Worm (Caenorhabditis elegans) whole organism, L4 larva: ENCODE data around the gene ZK795.2.

Experiments used
- D1046.2 ChIP-seq: fragments of 200-800 bp; sonication (Bioruptor generic); IDR thresholded peaks from 2 replicates; pipeline ENCODE4 v1.3.6; 2022; ENCODE audit warnings: missing genetic modification characterization, missing compliant biosample characterization
- F26F4.8 ChIP-seq: fragments of 200-800 bp; sonication (Bioruptor generic); conservative IDR thresholded peaks from 2 replicates; pipeline ENCODE4 v1.3.6; 2022; ENCODE audit warnings: missing genetic modification characterization, missing compliant biosample characterization
- R02D3.7 ChIP-seq: fragments of 150-350 bp; sonication (generic microtip); optimal IDR thresholded peaks from 3 replicates; lab custom pipeline; 2014; ENCODE audit warnings: missing biosample characterization, missing genetic modification characterization
- T20F7.1 ChIP-seq: fragments of 200-800 bp; sonication (Bioruptor generic); optimal IDR thresholded peaks from 2 replicates; lab custom pipeline; 2018; ENCODE audit warnings: mild to moderate bottlenecking, missing genetic modification characterization, missing compliant biosample characterization
- T26A8.4 ChIP-seq: fragments of 200-800 bp; sonication (Bioruptor generic); IDR thresholded peaks from 2 replicates; pipeline ENCODE4 v1.3.6; 2022; ENCODE audit warnings: missing genetic modification characterization, missing compliant biosample characterization
- Y48G9A.11 ChIP-seq: fragments of 200-800 bp; sonication (Bioruptor generic); IDR thresholded peaks from 2 replicates; pipeline ENCODE4 v1.3.6; 2022; ENCODE audit warnings: missing genetic modification reagents, missing genetic modification characterization, missing compliant biosample characterization
- Y5F2A.4 ChIP-seq: fragments of 200-800 bp; sonication (Bioruptor generic); optimal IDR thresholded peaks from 2 replicates; lab custom pipeline; 2018; ENCODE audit warnings: mild to moderate bottlenecking, missing genetic modification characterization, missing compliant biosample characterization
- ZK337.2 ChIP-seq: fragments of 200-800 bp; sonication (Bioruptor generic); IDR thresholded peaks from 2 replicates; pipeline ENCODE4 v1.3.6; 2022; ENCODE audit warnings: missing genetic modification reagents, missing genetic modification characterization, missing compliant biosample characterization
- ZK546.5 ChIP-seq, 2 experiments: sonication (generic microtip); optimal IDR thresholded peaks; 2 replicates each; lab custom pipeline; 2017; ENCODE audit warnings: missing biosample characterization in 2 of 2, missing genetic modification characterization in 2 of 2
- arid-1 ChIP-seq: fragments of 200-800 bp; sonication (Bioruptor generic); conservative IDR thresholded peaks from 2 replicates; pipeline ENCODE4 v1.3.6; 2022; ENCODE audit warnings: missing genetic modification reagents, missing genetic modification characterization, missing compliant biosample characterization
- attf-4 ChIP-seq: sonication (generic microtip); optimal IDR thresholded peaks from 3 replicates; lab custom pipeline; 2017; ENCODE audit warnings: missing biosample characterization, missing genetic modification characterization
- ceh-32 ChIP-seq: sonication (generic microtip); optimal IDR thresholded peaks from 2 replicates; lab custom pipeline; 2016; ENCODE audit warnings: mild to moderate bottlenecking, missing genetic modification characterization, missing compliant biosample characterization; ENCODE audit not compliant: poor library complexity
- ceh-44 ChIP-seq: fragments of 200-800 bp; sonication (Bioruptor generic); IDR thresholded peaks from 2 replicates; pipeline ENCODE4 v1.3.6; 2022; ENCODE audit warnings: missing genetic modification reagents, missing genetic modification characterization, missing compliant biosample characterization
- ceh-82 ChIP-seq: sonication (generic microtip); optimal IDR thresholded peaks from 2 replicates; lab custom pipeline; 2017; ENCODE audit warnings: missing biosample characterization, missing genetic modification characterization
- ces-1 ChIP-seq: fragments of 150-350 bp; sonication (generic microtip); optimal IDR thresholded peaks from 4 replicates; lab custom pipeline; 2014; ENCODE audit warnings: missing biosample characterization, missing genetic modification reagents, missing genetic modification characterization
- cey-2 ChIP-seq: sonication (generic microtip); optimal IDR thresholded peaks from 3 replicates; lab custom pipeline; 2017; ENCODE audit warnings: missing genetic modification characterization, mild to moderate bottlenecking, missing compliant biosample characterization, antibody characterized with exemption, borderline replicate concordance; ENCODE audit not compliant: insufficient read depth
- daf-12 ChIP-seq: fragments of 150-350 bp; optimal IDR thresholded peaks from 2 replicates; lab custom pipeline; 2014; ENCODE audit warnings: missing biosample characterization, missing genetic modification reagents, missing genetic modification characterization
- dmd-6 ChIP-seq: fragments of 200-800 bp; sonication (Bioruptor generic); IDR thresholded peaks from 2 replicates; pipeline ENCODE4 v1.3.6; 2022; ENCODE audit warnings: missing genetic modification reagents, missing genetic modification characterization, missing compliant biosample characterization
- dpl-1 ChIP-seq: fragments of 150-350 bp; optimal IDR thresholded peaks from 2 replicates; lab custom pipeline; 2014; ENCODE audit warnings: missing biosample characterization, missing genetic modification reagents, missing genetic modification characterization
- dve-1 ChIP-seq: sonication (generic microtip); optimal IDR thresholded peaks from 2 replicates; lab custom pipeline; 2017; ENCODE audit warnings: antibody characterized with exemption, mild to moderate bottlenecking, missing genetic modification characterization, missing compliant biosample characterization; ENCODE audit not compliant: insufficient read depth
- egl-43 ChIP-seq: fragments of 200-800 bp; sonication (Bioruptor generic); IDR thresholded peaks from 2 replicates; pipeline ENCODE4 v1.3.6; 2022; ENCODE audit warnings: missing genetic modification reagents, missing genetic modification characterization, missing compliant biosample characterization
- fkh-10 ChIP-seq: fragments of 150-350 bp; optimal IDR thresholded peaks from 2 replicates; lab custom pipeline; 2014; ENCODE audit warnings: missing biosample characterization, missing genetic modification reagents, missing genetic modification characterization
- gei-8 ChIP-seq: fragments of 200-800 bp; sonication (Bioruptor generic); optimal IDR thresholded peaks from 2 replicates; lab custom pipeline; 2018; ENCODE audit warnings: mild to moderate bottlenecking, missing genetic modification characterization, missing compliant biosample characterization
- hlh-30 ChIP-seq: sonication (generic microtip); optimal IDR thresholded peaks from 2 replicates; lab custom pipeline; 2017; ENCODE audit warnings: antibody characterized with exemption, mild to moderate bottlenecking, missing genetic modification characterization, missing compliant biosample characterization; ENCODE audit not compliant: insufficient read depth
- lim-7 ChIP-seq: fragments of 200-800 bp; sonication (Bioruptor generic); IDR thresholded peaks from 2 replicates; pipeline ENCODE4 v1.3.6; 2022; ENCODE audit warnings: missing genetic modification characterization, missing compliant biosample characterization
- lin-13 ChIP-seq: fragments of 150-350 bp; optimal IDR thresholded peaks from 2 replicates; lab custom pipeline; 2014; ENCODE audit warnings: missing biosample characterization, missing genetic modification reagents, missing genetic modification characterization
- lin-15B ChIP-seq: fragments of 150-350 bp; sonication (generic microtip); optimal IDR thresholded peaks from 3 replicates; lab custom pipeline; 2014; ENCODE audit warnings: missing biosample characterization, missing genetic modification characterization
- lin-38 ChIP-seq: fragments of 200-800 bp; sonication (Bioruptor generic); IDR thresholded peaks from 2 replicates; pipeline ENCODE4 v1.3.6; 2022; ENCODE audit warnings: missing genetic modification reagents, missing genetic modification characterization, missing compliant biosample characterization
- lin-39 ChIP-seq: fragments of 150-350 bp; optimal IDR thresholded peaks from 2 replicates; lab custom pipeline; 2014; ENCODE audit warnings: missing biosample characterization, missing genetic modification reagents, missing genetic modification characterization
- lir-3 ChIP-seq: sonication (generic microtip); optimal IDR thresholded peaks from 2 replicates; lab custom pipeline; 2016; ENCODE audit warnings: mild to moderate bottlenecking, missing genetic modification characterization, missing compliant biosample characterization
- madf-5 ChIP-seq, 2 experiments: fragments of 200-800 bp; sonication (Bioruptor generic); IDR thresholded peaks; 2 replicates each; pipeline ENCODE4 v1.3.6; 2022; ENCODE audit warnings: missing compliant biosample characterization in 2 of 2, missing genetic modification characterization in 2 of 2
- madf-9 ChIP-seq: fragments of 200-800 bp; sonication (Bioruptor generic); conservative IDR thresholded peaks from 2 replicates; pipeline ENCODE4 v1.3.6; 2022; ENCODE audit warnings: missing genetic modification reagents, missing genetic modification characterization, missing compliant biosample characterization
- mep-1 ChIP-seq: fragments of 150-350 bp; sonication (generic microtip); optimal IDR thresholded peaks from 3 replicates; lab custom pipeline; 2014; ENCODE audit warnings: missing biosample characterization, missing genetic modification characterization
- mes-2 ChIP-seq: sonication (generic microtip); optimal IDR thresholded peaks from 2 replicates; lab custom pipeline; 2016; ENCODE audit warnings: missing genotype, mild to moderate bottlenecking, missing genetic modification characterization, missing compliant biosample characterization; ENCODE audit not compliant: poor library complexity, severe bottlenecking
- mxl-3 ChIP-seq: fragments of 200-800 bp; sonication (Bioruptor generic); optimal IDR thresholded peaks from 2 replicates; lab custom pipeline; 2018; ENCODE audit warnings: mild to moderate bottlenecking, missing genetic modification characterization, missing compliant biosample characterization
- nhr-10 ChIP-seq: fragments of 150-350 bp; optimal IDR thresholded peaks from 2 replicates; lab custom pipeline; 2014; ENCODE audit warnings: missing biosample characterization, missing genetic modification characterization
- nhr-237 ChIP-seq: sonication (generic microtip); optimal IDR thresholded peaks from 2 replicates; lab custom pipeline; 2017; ENCODE audit warnings: missing biosample characterization, missing genetic modification characterization
- nhr-28 ChIP-seq: fragments of 150-350 bp; optimal IDR thresholded peaks from 2 replicates; lab custom pipeline; 2014; ENCODE audit warnings: missing biosample characterization, missing genetic modification characterization
- nhr-41 ChIP-seq: fragments of 200-800 bp; sonication (Bioruptor generic); IDR thresholded peaks from 2 replicates; pipeline ENCODE4 v1.3.6; 2022; ENCODE audit warnings: missing genetic modification reagents, missing genetic modification characterization, missing compliant biosample characterization
- nhr-6 ChIP-seq: fragments of 150-350 bp; optimal IDR thresholded peaks from 2 replicates; lab custom pipeline; 2014; ENCODE audit warnings: missing biosample characterization, missing genetic modification characterization
- nhr-77 ChIP-seq: fragments of 150-350 bp; optimal IDR thresholded peaks from 2 replicates; lab custom pipeline; 2014; ENCODE audit warnings: missing biosample characterization, missing genetic modification characterization
- pha-4 ChIP-seq, 2 experiments: fragments of 150-350 bp in 1 of 2; fragments of 200-800 bp in 1 of 2; sonication (Bioruptor generic) in 1 of 2; IDR thresholded peaks in 1 of 2; optimal IDR thresholded peaks in 1 of 2; 2 replicates each; pipeline versions ENCODE4 v1.3.6 to Lab custom; 2014 to 2022; ENCODE audit warnings: missing genetic modification characterization in 2 of 2, missing genetic modification reagents in 2 of 2, missing biosample characterization in 1 of 2, missing compliant biosample characterization in 1 of 2
- php-3 ChIP-seq: fragments of 200-800 bp; sonication (Bioruptor generic); IDR thresholded peaks from 2 replicates; pipeline ENCODE4 v1.3.6; 2022; ENCODE audit warnings: missing genetic modification reagents, missing genetic modification characterization, missing compliant biosample characterization
- pqm-1 ChIP-seq: sonication (generic microtip); optimal IDR thresholded peaks from 2 replicates; lab custom pipeline; 2017; ENCODE audit warnings: missing biosample characterization, missing genetic modification characterization
- set-16 ChIP-seq: fragments of 200-800 bp; sonication (Bioruptor generic); IDR thresholded peaks from 2 replicates; pipeline ENCODE4 v1.3.6; 2022; ENCODE audit warnings: missing genetic modification reagents, missing genetic modification characterization, missing compliant biosample characterization
- spr-3 ChIP-seq: fragments of 200-800 bp; sonication (Bioruptor generic); optimal IDR thresholded peaks from 2 replicates; lab custom pipeline; 2018; ENCODE audit warnings: mild to moderate bottlenecking, missing genetic modification characterization, missing compliant biosample characterization
- tag-97 ChIP-seq: fragments of 200-800 bp; sonication (Bioruptor generic); IDR thresholded peaks from 2 replicates; pipeline ENCODE4 v1.3.6; 2022; ENCODE audit warnings: missing genetic modification characterization, missing compliant biosample characterization
- tra-1 ChIP-seq: fragments of 200-800 bp; sonication (Bioruptor generic); IDR thresholded peaks from 2 replicates; pipeline ENCODE4 v1.3.6; 2022; ENCODE audit warnings: missing genetic modification reagents, missing genetic modification characterization, missing compliant biosample characterization
- unc-39 ChIP-seq: sonication (generic microtip); optimal IDR thresholded peaks from 2 replicates; lab custom pipeline; 2017; ENCODE audit warnings: missing biosample characterization, missing genetic modification characterization
- zfp-2 ChIP-seq: sonication (generic microtip); optimal IDR thresholded peaks from 2 replicates; lab custom pipeline; 2016; ENCODE audit warnings: mild to moderate bottlenecking, missing genetic modification characterization, missing compliant biosample characterization
- zfp-3 ChIP-seq: fragments of 200-800 bp; sonication (Bioruptor generic); conservative IDR thresholded peaks from 2 replicates; pipeline ENCODE4 v1.3.6; 2022; ENCODE audit warnings: missing genetic modification reagents, missing genetic modification characterization, missing compliant biosample characterization

The ZK795.2 gene

ce11 chrIV:12600941-12601340 lies 42.2 kb upstream of the ZK795.2 start:
- no peak for TF ChIP-seq lim-7 (GFP tag; lab: Robert Waterston, UW)
- TF ChIP-seq ZK546.5 (tag; optimal IDR thresholded peaks at IDR 0.05; lab: Kevin White, UChicago), result no peak
- peak; percentile 41 for TF ChIP-seq mep-1 (tag; lab: Kevin White, UChicago)
- TF ChIP-seq ceh-32 (tag; lab: Kevin White, UChicago), result no peak
- no peak for TF ChIP-seq zfp-3
- no peak for TF ChIP-seq ZK337.2 (GFP tag; lab: Robert Waterston, UW)
- TF ChIP-seq gei-8 (GFP tag; lab: Kevin White, UChicago), result no peak
- no peak for TF ChIP-seq Y5F2A.4 (GFP tag; lab: Kevin White, UChicago)
- no peak for TF ChIP-seq attf-4
- TF ChIP-seq pha-4 (GFP tag; IDR thresholded peaks at IDR 0.05; lab: Robert Waterston, UW), result peak; percentile 30; the same call in 1 of the 2 replicates
- no peak for TF ChIP-seq pha-4 (tag; optimal IDR thresholded peaks at IDR 0.05; lab: Kevin White, UChicago)
- TF ChIP-seq arid-1, result no peak
- TF ChIP-seq Y48G9A.11 (GFP tag; lab: Robert Waterston, UW), result no peak
- TF ChIP-seq F26F4.8 (GFP tag; lab: Robert Waterston, UW), result no peak
- TF ChIP-seq zfp-2 (tag; lab: Kevin White, UChicago), result no peak
- TF ChIP-seq nhr-77 (tag; lab: Kevin White, UChicago), result peak; percentile 72
- no peak for TF ChIP-seq fkh-10 (GFP tag; lab: Kevin White, UChicago)
- TF ChIP-seq nhr-41, result 0 out of 2 replicates have a peak, but pooled peaks have one; percentile 26
- no peak for TF ChIP-seq lin-38
- no peak for TF ChIP-seq tag-97
- TF ChIP-seq mes-2, result peak; percentile 12
- peak; percentile 92 for TF ChIP-seq php-3
- no peak for TF ChIP-seq unc-39 (tag; lab: Kevin White, UChicago)
- no peak for TF ChIP-seq ces-1 (GFP tag; lab: Kevin White, UChicago)
- TF ChIP-seq hlh-30 (tag; lab: Kevin White, UChicago), result peak; percentile 18
- no peak for TF ChIP-seq ceh-82 (tag; lab: Kevin White, UChicago)
- peak; percentile 7 for TF ChIP-seq lin-13
- TF ChIP-seq D1046.2 (GFP tag; lab: Robert Waterston, UW), result no peak
- peak; percentile 38; the same call in 1 of the 2 replicates for TF ChIP-seq T26A8.4
- TF ChIP-seq daf-12, result no peak
- TF ChIP-seq dve-1, result peak; percentile 89
- peak; percentile 95 for TF ChIP-seq pqm-1 (tag; lab: Kevin White, UChicago)
- no peak for TF ChIP-seq lin-15B (tag; lab: Kevin White, UChicago)
- TF ChIP-seq madf-9 (GFP tag; lab: Robert Waterston, UW), result no peak
- peak; percentile 53 for TF ChIP-seq T20F7.1
- no peak for TF ChIP-seq egl-43
- TF ChIP-seq lin-39, result no peak
- TF ChIP-seq nhr-28 (tag; lab: Kevin White, UChicago), result peak; percentile 91
- TF ChIP-seq tra-1 (GFP tag; lab: Robert Waterston, UW), result peak; percentile 64; the same call in 1 of the 2 replicates
- TF ChIP-seq spr-3 (GFP tag; lab: Kevin White, UChicago), result no peak
- no peak for TF ChIP-seq ceh-44
- no peak for TF ChIP-seq R02D3.7 (tag; lab: Kevin White, UChicago)
- no peak for TF ChIP-seq dpl-1 (GFP tag; lab: Kevin White, UChicago)
- no peak for TF ChIP-seq lir-3 (tag; lab: Kevin White, UChicago)
- no peak for TF ChIP-seq nhr-237
- TF ChIP-seq dmd-6, result peak; percentile 99
- no peak for TF ChIP-seq set-16 (GFP tag; lab: Robert Waterston, UW)
- no peak for TF ChIP-seq cey-2
- no peak for TF ChIP-seq nhr-6
- peak; percentile 40 for TF ChIP-seq nhr-10 (tag; lab: Kevin White, UChicago)
- no peak for TF ChIP-seq madf-5 (GFP tag; IDR thresholded peaks at IDR 0.05; lab: Robert Waterston, UW)
- TF ChIP-seq mxl-3 (GFP tag; lab: Kevin White, UChicago), result no peak
